Fruit fly (Drosophila melanogaster): ENCODE data around the gene CG32152.

CG32152 gene

DNA sequence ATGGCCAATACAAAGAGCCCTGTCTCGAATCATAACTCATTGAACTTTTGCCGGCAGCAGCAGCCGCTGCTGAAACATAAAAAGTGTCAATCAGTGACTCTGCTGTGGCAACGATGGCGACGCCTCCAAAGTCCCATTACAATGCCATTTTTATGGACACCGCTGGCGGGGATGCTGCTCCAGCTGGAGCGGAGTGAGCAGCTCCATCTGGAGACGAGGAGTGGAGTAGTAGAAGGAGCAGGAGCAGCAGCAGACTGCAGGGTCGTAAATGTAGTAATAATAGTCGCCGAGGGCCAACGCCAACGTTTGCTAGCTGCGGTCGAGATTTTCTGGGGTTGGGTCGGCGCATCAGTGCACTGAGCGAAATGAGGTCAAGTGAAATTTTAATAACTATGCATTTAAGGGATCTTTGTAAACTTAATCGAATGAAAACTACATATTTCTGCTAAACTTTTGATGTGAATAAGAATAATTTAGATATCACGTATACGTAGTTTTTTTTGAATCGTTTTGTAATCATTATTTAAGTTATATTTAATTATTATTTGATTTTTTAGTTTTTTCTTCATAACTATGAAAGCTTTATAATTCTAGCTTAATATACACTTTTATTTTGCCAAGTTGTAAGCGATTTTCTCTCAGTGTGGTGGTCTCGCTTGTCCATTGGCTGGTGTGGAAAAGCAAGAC lies 24.8 kb upstream of the CG32152 start (continued):
- TF ChIP-seq Ssrp (tag; optimal IDR thresholded peaks at IDR 0.05) (no peak), CG14860 (GFP tag; IDR thresholded peaks at IDR 0.05; ENCODE audit: partially characterized antibody) (no peak)

DNA sequence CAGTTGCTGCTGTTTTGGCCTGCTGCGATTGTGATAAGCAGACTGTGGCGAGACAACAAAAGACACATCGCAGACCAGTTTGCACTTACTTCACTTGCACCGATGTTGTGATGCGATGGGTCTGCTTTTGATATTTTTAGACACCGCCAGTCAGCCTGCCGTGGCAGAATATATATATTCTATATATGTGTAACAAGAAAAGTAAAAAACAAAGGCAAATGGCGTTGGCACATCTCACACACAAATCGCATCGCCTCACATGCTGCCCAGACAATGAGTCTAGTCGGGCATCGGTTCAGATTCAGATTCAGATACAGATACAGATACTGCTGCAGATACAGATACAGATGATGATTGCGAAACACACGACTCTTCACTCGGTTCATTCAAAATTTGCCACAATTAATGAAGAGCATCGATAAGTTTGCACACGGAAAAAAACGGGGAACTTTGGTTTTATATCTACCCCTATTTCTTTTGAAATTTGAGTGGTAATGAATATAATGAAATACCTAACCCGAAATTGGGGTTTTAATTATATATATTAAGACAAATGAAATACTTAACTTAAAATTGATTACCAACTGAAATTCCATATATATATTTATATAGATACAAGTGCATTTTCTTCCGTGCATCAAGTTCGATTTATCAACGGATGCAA lies 24.0 kb upstream of the CG32152 start:
- TF ChIP-seq nom (GFP tag; optimal IDR thresholded peaks at IDR 0.05) (peak; percentile 0), gem (tag; optimal IDR thresholded peaks at IDR 0.05) (peak; percentile 9), gce (GFP tag; IDR thresholded peaks at IDR 0.05) (no peak), Sox102F (GFP tag; optimal IDR thresholded peaks at IDR 0.05) (peak; percentile 5), abd-A (tag; optimal IDR thresholded peaks at IDR 0.05) (no peak), Hr51 (GFP tag; optimal IDR thresholded peaks at IDR 0.05) (peak in 1 of 2 experiments; percentile 1), Atf-2 (GFP tag; optimal IDR thresholded peaks at IDR 0.05) (no peak), Med (GFP tag) (peak; percentile 48), CG11504 (tag; optimal IDR thresholded peaks at IDR 0.05) (peak; percentile 3)

DNA sequence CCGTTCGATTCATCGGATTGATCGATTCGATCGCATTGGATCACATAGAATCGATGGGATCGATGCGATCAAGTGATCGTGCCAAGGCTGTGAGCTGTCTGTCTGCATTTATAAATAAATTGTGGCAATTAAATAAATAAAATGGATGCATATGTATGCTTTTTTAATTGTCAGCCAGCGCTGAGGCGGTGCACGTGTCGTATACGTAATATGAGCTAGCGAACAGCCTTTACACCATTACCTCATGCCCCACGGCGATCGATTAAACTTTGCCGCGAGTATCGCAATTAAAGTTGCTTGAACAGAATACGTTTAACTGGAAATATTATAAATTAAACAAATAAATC lies 23.1 kb upstream of the CG32152 start:
- no peak for TF ChIP-seq CG13775 (GFP tag; optimal IDR thresholded peaks at IDR 0.05)
- no peak for TF ChIP-seq dpn (GFP tag; optimal IDR thresholded peaks at IDR 0.05)
- no peak for TF ChIP-seq Deaf1 (tag; optimal IDR thresholded peaks at IDR 0.05)
- no peak for TF ChIP-seq CG31388 (GFP tag; optimal IDR thresholded peaks at IDR 0.05)
- 0 out of 3 replicates have a peak, but pooled peaks have one; percentile 11 for TF ChIP-seq CG7963 (GFP tag; IDR thresholded peaks at IDR 0.05; ENCODE audit: partially characterized antibody)
- TF ChIP-seq yki (optimal IDR thresholded peaks at IDR 0.05) = no peak
- TF ChIP-seq CG17802 (tag; optimal IDR thresholded peaks at IDR 0.05) = no peak
- peak; percentile 15 for TF ChIP-seq Med (GFP tag)
- no peak for TF ChIP-seq Hr39 (optimal IDR thresholded peaks at IDR 0.05)

DNA sequence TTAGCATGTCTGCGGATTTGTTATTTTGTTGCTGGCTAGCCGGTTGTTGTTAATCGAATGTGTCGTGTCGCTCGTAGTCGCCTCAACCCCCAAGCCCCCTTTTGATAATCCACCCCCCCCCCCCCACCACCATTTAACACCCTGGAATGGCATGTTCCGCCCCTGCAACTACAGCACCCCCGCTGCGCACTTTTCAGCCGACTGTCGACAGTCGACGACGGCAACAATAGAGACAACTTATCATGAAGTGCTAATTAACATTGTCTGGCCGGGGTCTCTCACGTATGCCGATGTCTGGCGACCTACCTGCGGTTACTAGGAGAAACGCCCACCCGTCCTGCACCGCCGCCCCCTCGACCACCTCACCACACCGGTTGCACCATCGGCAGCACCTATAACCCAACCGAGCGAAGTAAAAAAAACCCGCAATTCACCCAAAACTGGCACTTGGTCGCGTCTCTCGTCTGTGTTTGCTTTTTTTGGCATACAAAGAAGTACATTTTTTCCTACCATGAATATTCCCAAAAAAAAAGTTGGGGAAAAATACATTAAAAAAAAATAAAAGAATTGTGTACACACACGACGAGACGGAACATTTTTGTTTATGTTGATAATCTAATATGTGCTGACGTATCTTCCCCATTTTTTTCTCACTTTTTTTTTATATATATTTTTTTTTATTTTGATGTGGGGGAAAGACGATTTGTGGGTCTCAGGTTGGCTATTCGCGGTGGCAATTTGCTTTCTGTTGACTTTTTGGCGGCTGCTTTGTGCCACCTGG lies 22.6 kb upstream of the CG32152 start:
- TF ChIP-seq sqz (GFP tag; optimal IDR thresholded peaks at IDR 0.05) (peak; percentile 82), toy (GFP tag; IDR thresholded peaks at IDR 0.05) (0 out of 2 replicates have a peak, but pooled peaks have one; percentile 23), CG2712 (tag; optimal IDR thresholded peaks at IDR 0.05) (no peak), CG6175 (GFP tag; IDR thresholded peaks at IDR 0.05) (0 out of 3 replicates have a peak, but pooled peaks have one; percentile 29), vvl (GFP tag; IDR thresholded peaks at IDR 0.05) (peak; percentile 21; the same call in 1 of the 2 replicates), mirr (GFP tag; optimal IDR thresholded peaks at IDR 0.05) (no peak), al (GFP tag; IDR thresholded peaks at IDR 0.05) (no peak), CG32772 (GFP tag; IDR thresholded peaks at IDR 0.05) (peak; percentile 19; the same call in 1 of the 2 replicates), sd (tag; optimal IDR thresholded peaks at IDR 0.05) (peak; percentile 27), CG1233 (GFP tag; optimal IDR thresholded peaks at IDR 0.05) (no peak), pho (GFP tag; optimal IDR thresholded peaks at IDR 0.05) (no peak), CG10543 (GFP tag; optimal IDR thresholded peaks at IDR 0.05) (peak; percentile 54), cwo (GFP tag; optimal IDR thresholded peaks at IDR 0.05) (peak; percentile 45), Oaz (GFP tag; IDR thresholded peaks at IDR 0.05) (no peak), CG13287 (GFP tag; IDR thresholded peaks at IDR 0.05; ENCODE audit: partially characterized antibody) (no peak), CG2678 (tag; optimal IDR thresholded peaks at IDR 0.05) (peak; percentile 41), CG6813 (GFP tag; optimal IDR thresholded peaks at IDR 0.05) (peak; percentile 2), eyg (GFP tag; optimal IDR thresholded peaks at IDR 0.05) (no peak), Sox100B (GFP tag; optimal IDR thresholded peaks at IDR 0.05) (peak; percentile 15), CG17359 (tag; optimal IDR thresholded peaks at IDR 0.05) (peak; percentile 31), kni (GFP tag; optimal IDR thresholded peaks at IDR 0.05) (no peak), Spps (tag; optimal IDR thresholded peaks at IDR 0.05) (no peak), jigr1 (GFP tag; IDR thresholded peaks at IDR 0.05) (no peak)
